Worm (Caenorhabditis elegans): ENCODE measurements around the gene ani-3.

DNA sequence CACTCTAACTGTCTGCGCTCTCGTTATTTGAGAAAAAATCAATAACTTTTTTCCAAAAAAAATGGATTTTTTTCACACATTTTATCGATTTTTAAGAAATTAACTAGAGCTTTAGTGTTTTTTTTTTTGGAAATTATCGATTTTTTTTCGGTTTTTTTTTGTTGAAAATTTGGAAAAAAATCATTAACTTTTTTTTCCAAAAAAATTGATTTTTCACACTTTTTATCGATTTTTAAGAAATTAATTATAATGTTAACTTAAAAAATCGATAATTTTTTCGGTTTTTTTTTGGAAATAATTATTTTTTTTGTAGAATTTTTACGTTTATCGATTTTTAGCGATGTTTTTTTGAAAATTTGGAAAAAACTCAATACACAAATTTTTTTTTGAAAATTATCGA, 46.7 kb downstream of the ani-3 start:
- TF ChIP-seq T22C8.4 (GFP tag; IDR thresholded peaks at IDR 0.05): peak; percentile 59; the same call in 1 of the 2 replicates
- no peak for TF ChIP-seq tab-1 (GFP tag; IDR thresholded peaks at IDR 0.05)
- no peak for TF ChIP-seq flt-1 (GFP tag; IDR thresholded peaks at IDR 0.05)
- TF ChIP-seq ztf-29 (GFP tag; IDR thresholded peaks at IDR 0.05): no peak

All from whole organism, midembryonic.